Fruit fly (Drosophila melanogaster): Measurements from ENCODE around the gene CG17145.

DNA sequence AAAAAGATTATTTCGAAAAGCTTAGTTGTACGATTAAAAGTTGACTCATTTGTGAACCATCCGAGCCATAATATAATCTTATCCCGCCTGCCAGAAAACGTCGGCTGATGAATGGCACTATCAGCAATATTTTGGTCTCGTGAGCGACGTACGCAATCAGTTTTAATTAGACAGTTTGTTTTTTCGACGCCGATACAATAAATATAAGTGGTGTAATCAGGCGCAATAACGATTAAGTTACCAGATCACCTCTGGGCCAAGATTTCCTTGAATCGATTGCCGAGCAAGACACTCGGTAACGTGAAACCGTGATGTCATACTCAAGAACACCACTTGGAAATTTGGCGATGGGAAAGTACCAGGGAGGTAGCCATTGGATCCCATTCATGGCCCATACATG, 12.5 kb upstream of the CG17145 start:
- TF ChIP-seq CG8301 (tag; optimal IDR thresholded peaks at IDR 0.05): no peak
- TF ChIP-seq CG15710 (tag; optimal IDR thresholded peaks at IDR 0.05): no peak

All from whole organism, pupa.